Worm (Caenorhabditis elegans): ENCODE data around the gene far-8.

DNA sequence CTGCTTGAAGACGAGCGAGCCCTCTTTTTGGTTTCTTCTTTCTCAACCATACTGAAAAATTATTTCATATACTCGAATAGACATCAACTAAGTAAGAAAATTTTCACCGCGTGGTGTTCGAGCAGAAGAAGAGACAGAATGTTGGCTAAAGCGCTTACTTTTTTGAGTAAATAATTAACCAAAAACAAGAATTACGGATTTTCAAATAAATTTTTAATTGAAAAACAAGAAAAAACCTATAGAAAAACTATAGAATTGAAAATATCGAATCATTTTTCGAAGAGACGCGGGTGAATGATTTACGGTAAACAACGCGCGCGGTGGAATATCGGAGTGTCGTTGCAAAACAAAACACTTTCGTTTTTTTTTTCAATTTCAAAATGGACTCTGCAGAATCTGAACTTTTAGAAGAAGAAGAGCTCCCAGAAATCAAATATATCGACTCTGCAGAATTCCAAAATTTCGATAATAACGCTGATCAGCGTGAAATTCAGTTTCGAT is 11.2 kb downstream of the far-8 start, which contains the start of the genes rnp-5 and tag-51:
- no peak for TF ChIP-seq flt-1 (GFP tag; IDR thresholded peaks at IDR 0.05)
- no peak for TF ChIP-seq ztf-29 (GFP tag; IDR thresholded peaks at IDR 0.05)
- no peak for TF ChIP-seq tab-1 (GFP tag; IDR thresholded peaks at IDR 0.05)
- no peak for TF ChIP-seq ztf-23 (GFP tag; IDR thresholded peaks at IDR 0.05)
- no peak for TF ChIP-seq klf-2 (GFP tag; conservative IDR thresholded peaks at IDR 0.05)
- TF ChIP-seq cog-1 (tag; optimal IDR thresholded peaks at IDR 0.05): no peak
- TF ChIP-seq ref-1 (GFP tag; conservative IDR thresholded peaks at IDR 0.05): no peak

Data from whole organism, midembryonic.